4 worm cellular contexts compared by ENCODE assay signal in genomic region chrII:11887724-11888123, ce11.
TF ChIP-seq lines count a peak whose summit lies in the region.

No protein-coding gene starts in this region.

TF ChIP-seq in whole organism, L1 larva, 84 proteins besides CTCF, POLR2A, EP300 and RAD21:
- TF ChIP-seq isw-1 (GFP tag; IDR thresholded peaks at IDR 0.05; lab: Robert Waterston, UW) (no peak), ztf-11 (tag; optimal IDR thresholded peaks at IDR 0.05; lab: Kevin White, UChicago) (peak in 1 of 2 experiments; percentile 86), fkh-4 (tag; optimal IDR thresholded peaks at IDR 0.05; lab: Kevin White, UChicago; ENCODE audit: borderline replicate concordance) (no peak), pax-3 (tag; optimal IDR thresholded peaks at IDR 0.05; lab: Kevin White, UChicago) (no peak), efl-1 (optimal IDR thresholded peaks at IDR 0.05; lab: Kevin White, UChicago) (no peak), efl-1 (GFP tag; optimal IDR thresholded peaks at IDR 0.05 in 1 of 2; lab: Kevin White, UChicago) (peak in 1 of 2 experiments; percentile 17), lin-39 (tag; optimal IDR thresholded peaks at IDR 0.05; lab: Kevin White, UChicago) (no peak), F16B12.6 (tag; optimal IDR thresholded peaks at IDR 0.05; lab: Kevin White, UChicago) (no peak), nhr-76 (tag; optimal IDR thresholded peaks at IDR 0.05; lab: Kevin White, UChicago) (no peak), ceh-90 (tag; optimal IDR thresholded peaks at IDR 0.05; lab: Kevin White, UChicago) (no peak), unc-86 (tag; optimal IDR thresholded peaks at IDR 0.05; lab: Kevin White, UChicago) (peak; percentile 45), rnt-1 (tag; optimal IDR thresholded peaks at IDR 0.05; lab: Kevin White, UChicago) (no peak), tbx-2 (tag; optimal IDR thresholded peaks at IDR 0.05; lab: Kevin White, UChicago) (peak; percentile 25), unc-30 (tag; optimal IDR thresholded peaks at IDR 0.05; lab: Kevin White, UChicago) (no peak), Y116A8C.19 (tag; optimal IDR thresholded peaks at IDR 0.05; lab: Kevin White, UChicago; ENCODE audit: borderline replicate concordance) (no peak), lir-3 (tag; optimal IDR thresholded peaks at IDR 0.05; lab: Kevin White, UChicago; ENCODE audit: poor library complexity) (no peak), hlh-4 (tag; optimal IDR thresholded peaks at IDR 0.05; lab: Kevin White, UChicago) (no peak), snpc-4 (tag; optimal IDR thresholded peaks at IDR 0.05; lab: Kevin White, UChicago) (no peak)

TF ChIP-seq in whole organism, early embryonic, 17 proteins besides CTCF, POLR2A, EP300 and RAD21:
- peak; percentile 48 for TF ChIP-seq ceh-36 (tag; optimal IDR thresholded peaks at IDR 0.05; lab: Kevin White, UChicago)
- TF ChIP-seq pes-1 (GFP tag; IDR thresholded peaks at IDR 0.05; lab: Robert Waterston, UW): no peak
- no peak for TF ChIP-seq sea-1 (GFP tag; conservative IDR thresholded peaks at IDR 0.05; lab: Robert Waterston, UW)

TF ChIP-seq in whole organism, late embryonic, 69 proteins besides CTCF, POLR2A, EP300 and RAD21:
- no peak for TF ChIP-seq sdc-2 (tag; optimal IDR thresholded peaks at IDR 0.05; lab: Kevin White, UChicago)
- TF ChIP-seq tbx-2 (tag; optimal IDR thresholded peaks at IDR 0.05; lab: Kevin White, UChicago): peak; percentile 30

TF ChIP-seq in whole organism, mixed stage, embryonic, 35 proteins besides CTCF, POLR2A, EP300 and RAD21:
- TF ChIP-seq nhr-76 (tag; optimal IDR thresholded peaks at IDR 0.05; lab: Kevin White, UChicago) (no peak), drap-1 (GFP tag; optimal IDR thresholded peaks at IDR 0.05; lab: Kevin White, UChicago) (no peak), sptf-1 (tag; optimal IDR thresholded peaks at IDR 0.05; lab: Kevin White, UChicago) (peak; percentile 20), mep-1 (tag; optimal IDR thresholded peaks at IDR 0.05; lab: Kevin White, UChicago) (peak; percentile 6), M03D4.4 (tag; optimal IDR thresholded peaks at IDR 0.05; lab: Kevin White, UChicago) (no peak), mab-5 (tag; optimal IDR thresholded peaks at IDR 0.05; lab: Kevin White, UChicago) (no peak), lin-32 (GFP tag; optimal IDR thresholded peaks at IDR 0.05; lab: Kevin White, UChicago) (peak; percentile 98), tbx-8 (GFP tag; optimal IDR thresholded peaks at IDR 0.05; lab: Kevin White, UChicago) (no peak), unc-62 (GFP tag; optimal IDR thresholded peaks at IDR 0.05; lab: Kevin White, UChicago) (peak; percentile 69), cnd-1 (tag; optimal IDR thresholded peaks at IDR 0.05; lab: Kevin White, UChicago) (peak; percentile 88), nhr-12 (tag; optimal IDR thresholded peaks at IDR 0.05; lab: Kevin White, UChicago) (peak; percentile 14), ceh-83 (GFP tag; optimal IDR thresholded peaks at IDR 0.05; lab: Kevin White, UChicago) (no peak), lsy-2 (tag; optimal IDR thresholded peaks at IDR 0.05; lab: Kevin White, UChicago) (peak; percentile 31), unc-39 (tag; optimal IDR thresholded peaks at IDR 0.05; lab: Kevin White, UChicago) (no peak), zip-8 (tag; optimal IDR thresholded peaks at IDR 0.05; lab: Kevin White, UChicago) (peak; percentile 40), nhr-2 (tag; optimal IDR thresholded peaks at IDR 0.05; lab: Kevin White, UChicago) (peak; percentile 50), ztf-11 (tag; optimal IDR thresholded peaks at IDR 0.05; lab: Kevin White, UChicago) (no peak)

Comparison
In these comparisons a context has a peak if more than half of its experiments do, and no peak if none do; other contexts are left out.
1. Of the 10 proteins assayed by ChIP-seq in both whole organism, L1 larva and whole organism, late embryonic: peak only in whole organism, L1 larva: unc-86; only in whole organism, late embryonic: none; in both: tbx-2; in neither: 8.